Worm (Caenorhabditis elegans): Measurements from ENCODE around the gene K09F6.15.
"Not testable (repeated sequence)": the region's sequence is repeated elsewhere in the genome, so short reads cannot be mapped to it uniquely, and the experiment has no call there.

The K09F6.15 gene

DNA sequence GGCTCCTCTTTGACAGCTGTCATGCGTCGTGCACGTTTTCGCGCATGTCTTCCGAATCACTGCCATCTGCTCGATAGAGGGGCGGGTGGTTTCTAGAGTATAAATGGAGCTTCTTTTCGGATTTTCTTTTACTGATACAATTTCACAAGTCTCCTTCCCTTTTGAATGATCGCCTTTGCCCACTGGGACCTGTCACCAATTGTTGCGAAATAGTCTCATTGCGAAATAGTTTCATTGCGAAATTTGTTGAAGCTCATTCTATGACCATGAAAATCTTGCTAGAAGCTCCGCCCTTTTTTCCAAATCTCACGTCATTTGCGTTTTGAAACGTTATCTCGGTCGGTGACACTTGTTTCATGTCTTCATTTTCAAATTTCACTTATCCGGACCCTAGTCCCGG lies 12.1 kb upstream of the K09F6.15 start:
- no peak for TF ChIP-seq B0336.3 (GFP tag; IDR thresholded peaks at IDR 0.05)
- peak; percentile 18 for TF ChIP-seq K12H6.12 (tag; optimal IDR thresholded peaks at IDR 0.05)
- peak; percentile 94 for TF ChIP-seq cebp-1 (GFP tag; IDR thresholded peaks at IDR 0.05)
- peak; percentile 99 for TF ChIP-seq cebp-1 (tag; optimal IDR thresholded peaks at IDR 0.05)

DNA sequence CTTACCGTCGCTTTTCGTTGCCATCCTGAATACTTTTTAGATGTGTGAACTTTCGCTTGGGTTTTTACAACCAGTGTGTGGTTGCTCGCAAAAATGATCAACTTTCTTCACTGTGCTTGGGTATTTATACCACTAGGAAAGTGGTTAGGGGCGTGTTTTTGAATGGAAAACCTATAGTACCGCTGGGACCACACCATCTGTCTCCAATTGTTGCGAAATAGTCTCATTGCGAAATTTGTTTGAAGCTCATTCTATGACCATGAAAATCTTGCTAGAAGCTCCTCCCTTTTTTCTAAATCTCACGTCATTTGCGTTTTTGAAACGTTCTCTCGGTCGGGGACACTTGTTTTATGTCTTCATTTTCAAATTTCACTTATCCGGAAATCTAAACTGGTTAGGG lies 11.5 kb upstream of the K09F6.15 start, which contains the start of the genes K09F6.10 and K09F6.13:
K09F6.10 (minus strand) TSS at position 86 of the 400 bp plus-strand sequence.
K09F6.13 (plus strand) TSS at position 317 of the 400 bp plus-strand sequence.
- TF ChIP-seq zfh-2 (GFP tag; conservative IDR thresholded peaks at IDR 0.05) (no peak), cebp-1 (GFP tag; IDR thresholded peaks at IDR 0.05) (peak; percentile 80), cebp-1 (tag; optimal IDR thresholded peaks at IDR 0.05) (peak; percentile 91), Y95B8A.8 (GFP tag; IDR thresholded peaks at IDR 0.05) (no peak)

DNA sequence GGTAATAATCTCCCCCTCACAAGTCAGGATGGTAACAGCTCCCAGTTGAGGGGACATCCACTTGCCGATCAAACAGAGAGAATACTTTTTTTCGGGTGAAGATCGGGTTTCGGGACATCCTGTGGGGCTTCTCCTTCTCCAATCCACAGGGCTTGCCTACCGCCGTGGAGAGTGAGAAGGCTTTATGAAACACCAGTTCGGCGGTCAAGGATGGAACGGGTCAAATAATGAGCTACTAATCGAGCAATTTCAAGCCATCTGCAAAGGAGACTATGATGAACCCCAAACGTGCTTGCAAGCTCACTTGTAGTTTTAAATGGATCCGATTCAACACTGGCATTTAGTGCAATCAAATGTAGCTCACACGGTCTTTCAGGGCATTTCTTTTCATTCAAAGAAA lies 7.4 kb upstream of the K09F6.15 start:
- TF ChIP-seq aptf-2 (GFP tag; conservative IDR thresholded peaks at IDR 0.05), result no peak
- no peak for TF ChIP-seq B0035.1 (tag; optimal IDR thresholded peaks at IDR 0.05)
- TF ChIP-seq Y79H2A.3 (GFP tag; conservative IDR thresholded peaks at IDR 0.05), result no peak
- TF ChIP-seq ztf-18 (tag; optimal IDR thresholded peaks at IDR 0.05), result no peak
- TF ChIP-seq zfh-2 (GFP tag; conservative IDR thresholded peaks at IDR 0.05), result 0 out of 2 replicates have a peak, but pooled peaks have one; percentile 26

DNA sequence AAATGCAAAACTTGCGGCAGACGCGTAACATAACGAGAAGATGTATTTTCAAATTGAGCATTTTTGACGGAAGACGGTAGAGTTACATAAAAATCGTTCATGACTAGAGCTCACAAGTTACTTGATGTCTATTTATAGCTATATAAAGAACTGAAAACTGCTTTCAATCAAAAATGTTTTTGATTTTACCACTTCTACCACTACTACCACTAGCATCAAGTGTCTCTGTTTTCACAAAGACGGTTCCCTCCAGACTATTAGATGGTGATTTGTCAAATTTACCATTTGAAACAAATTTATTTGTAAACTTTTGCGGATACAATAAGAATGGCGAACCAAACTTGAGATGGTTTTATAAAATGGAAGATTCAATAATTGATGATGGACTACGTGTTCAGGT lies 5.3 kb upstream of the K09F6.15 start, which contains the start of gene K09F6.9:
K09F6.9 (minus strand) TSS at position 101 of the 400 bp plus-strand sequence.
- not testable (repeated sequence) for TF ChIP-seq lin-40 (tag; optimal IDR thresholded peaks at IDR 0.05); Y79H2A.3 (GFP tag; conservative IDR thresholded peaks at IDR 0.05); snpc-4 (GFP tag; optimal IDR thresholded peaks at IDR 0.05); snpc-4 (tag; optimal IDR thresholded peaks at IDR 0.05)

DNA sequence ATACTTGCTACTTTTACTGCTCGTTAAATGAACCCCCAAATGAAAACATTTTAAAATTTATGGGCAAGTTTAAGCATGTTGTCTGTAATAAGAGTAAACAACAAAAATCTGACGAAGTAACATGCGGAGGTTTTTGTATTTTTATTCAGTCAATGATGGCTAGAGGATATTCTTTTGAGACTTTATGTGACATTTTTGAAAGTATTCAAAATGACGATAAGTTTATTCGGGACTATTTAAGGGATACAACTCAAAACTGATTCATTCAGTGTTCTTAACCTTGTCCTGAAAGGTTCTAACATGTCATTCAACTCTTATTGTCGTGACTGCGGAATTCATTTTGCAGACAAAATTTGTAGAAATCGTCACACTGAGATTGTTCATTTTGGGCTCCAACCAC lies 2.5 kb upstream of the K09F6.15 start, which contains the start of gene K09F6.11:
K09F6.11 (plus strand) TSS at position 301 of the 400 bp plus-strand sequence.
- TF ChIP-seq nhr-80 (tag; optimal IDR thresholded peaks at IDR 0.05) (no peak), hrde-1 (tag; optimal IDR thresholded peaks at IDR 0.05; ENCODE audit: borderline replicate concordance) (no peak), egrh-3 (GFP tag; IDR thresholded peaks at IDR 0.05) (no peak), hlh-26 (GFP tag; conservative IDR thresholded peaks at IDR 0.05) (no peak), lsl-1 (GFP tag; optimal IDR thresholded peaks at IDR 0.05) (no peak), zfh-2 (GFP tag; conservative IDR thresholded peaks at IDR 0.05) (no peak), ztf-22 (GFP tag; optimal IDR thresholded peaks at IDR 0.05) (no peak), snpc-1.1 (tag; optimal IDR thresholded peaks at IDR 0.05; ENCODE audit: insufficient read depth) (no peak), ztf-18 (tag; optimal IDR thresholded peaks at IDR 0.05) (no peak), mxl-1 (tag; optimal IDR thresholded peaks at IDR 0.05) (no peak), lir-1 (GFP tag; conservative IDR thresholded peaks at IDR 0.05) (no peak), F52B5.7 (tag; optimal IDR thresholded peaks at IDR 0.05) (no peak), F37B4.10 (GFP tag; IDR thresholded peaks at IDR 0.05) (no peak), C06A6.2 (GFP tag; conservative IDR thresholded peaks at IDR 0.05) (no peak), F57C9.4 (tag; optimal IDR thresholded peaks at IDR 0.05) (no peak), cebp-1 (GFP tag; IDR thresholded peaks at IDR 0.05) (no peak), cebp-1 (tag; optimal IDR thresholded peaks at IDR 0.05) (no peak)

DNA sequence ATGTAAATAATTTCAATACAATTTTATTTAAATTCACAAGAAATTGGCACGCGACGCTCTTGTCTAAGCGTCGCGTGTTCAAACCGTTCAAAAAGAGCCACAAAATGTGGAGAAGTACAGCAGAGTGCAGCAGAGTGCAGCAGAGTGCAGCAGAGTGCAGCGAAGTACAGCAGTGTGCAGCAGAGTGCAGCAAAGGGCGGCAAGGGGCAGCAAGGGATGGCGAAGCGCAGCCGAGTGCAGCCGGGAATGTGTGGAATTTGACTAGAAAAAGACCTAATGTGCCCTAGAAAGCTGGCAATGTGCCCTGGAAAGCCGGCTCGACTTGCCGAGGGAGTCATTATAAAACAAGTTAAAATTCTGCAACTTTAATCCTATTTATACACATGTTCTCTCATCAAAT lies 1.9 kb upstream of the K09F6.15 start, which contains the start of gene K09F6.6:
K09F6.6 (minus strand) TSS at position 43 of the 400 bp plus-strand sequence.
- TF ChIP-seq zfh-2 (GFP tag; conservative IDR thresholded peaks at IDR 0.05) (peak; percentile 75), snpc-3.4 (tag; optimal IDR thresholded peaks at IDR 0.05) (no peak), egrh-3 (GFP tag; IDR thresholded peaks at IDR 0.05) (peak; percentile 44; the same call in 1 of the 2 replicates)

Measured in whole organism, young adult.